Worm (Caenorhabditis elegans): ENCODE measurements around the gene fbxa-43.

Gene fbxa-43

ce11 chrIII:2291139-2291538 is 32.4 kb upstream of the fbxa-43 start, which contains the start of gene fbxa-219:
Gene fbxa-219 (plus strand): TSS chrIII:2291415.
- TF ChIP-seq fos-1 (tag; optimal IDR thresholded peaks at IDR 0.05) (peak; percentile 13), gmeb-1 (tag; optimal IDR thresholded peaks at IDR 0.05) (no peak), crh-2 (tag; optimal IDR thresholded peaks at IDR 0.05) (peak; percentile 7)

ce11 chrIII:2288261-2288660 is 29.5 kb upstream of the fbxa-43 start:
- TF ChIP-seq egl-27 (tag; optimal IDR thresholded peaks at IDR 0.05) (no peak), skn-1 (tag; optimal IDR thresholded peaks at IDR 0.05) (no peak), sma-9 (GFP tag; optimal IDR thresholded peaks at IDR 0.05) (no peak), sma-9 (tag; optimal IDR thresholded peaks at IDR 0.05) (no peak), C34F6.9 (tag; optimal IDR thresholded peaks at IDR 0.05) (no peak), nhr-25 (tag; optimal IDR thresholded peaks at IDR 0.05) (no peak), lin-39 (tag; optimal IDR thresholded peaks at IDR 0.05) (no peak), nhr-129 (tag; optimal IDR thresholded peaks at IDR 0.05) (no peak), crh-2 (tag; optimal IDR thresholded peaks at IDR 0.05) (no peak), mdl-1 (tag; optimal IDR thresholded peaks at IDR 0.05) (no peak), mab-5 (tag; optimal IDR thresholded peaks at IDR 0.05) (no peak)

ce11 chrIII:2283341-2283847 is 24.6 kb upstream of the fbxa-43 start:
- TF ChIP-seq skn-1 (tag; optimal IDR thresholded peaks at IDR 0.05) (no peak), elt-1 (tag; optimal IDR thresholded peaks at IDR 0.05) (no peak), mab-5 (tag; optimal IDR thresholded peaks at IDR 0.05) (no peak), nhr-25 (tag; optimal IDR thresholded peaks at IDR 0.05) (no peak)

ce11 chrIII:2281975-2282957 is 23.5 kb upstream of the fbxa-43 start, which contains the start of gene Y54F10BM.3:
Gene Y54F10BM.3 (plus strand): TSS chrIII:2282025.
- TF ChIP-seq egl-27 (tag; optimal IDR thresholded peaks at IDR 0.05) (no peak), lsy-2 (tag; optimal IDR thresholded peaks at IDR 0.05) (no peak), R02D3.7 (tag; optimal IDR thresholded peaks at IDR 0.05) (no peak), nhr-237 (tag; optimal IDR thresholded peaks at IDR 0.05) (no peak), elt-3 (tag; optimal IDR thresholded peaks at IDR 0.05) (no peak), nhr-12 (tag; optimal IDR thresholded peaks at IDR 0.05) (no peak), unc-55 (GFP tag; optimal IDR thresholded peaks at IDR 0.05) (no peak), Y55F3AM.14 (GFP tag; optimal IDR thresholded peaks at IDR 0.05) (no peak), ama-1 (optimal IDR thresholded peaks at IDR 0.05) (no peak), nhr-21 (tag; optimal IDR thresholded peaks at IDR 0.05) (no peak), snpc-4 (tag; optimal IDR thresholded peaks at IDR 0.05) (no peak), nhr-11 (tag; optimal IDR thresholded peaks at IDR 0.05) (no peak), mab-5 (tag; optimal IDR thresholded peaks at IDR 0.05) (no peak), zag-1 (tag; optimal IDR thresholded peaks at IDR 0.05) (no peak), ztf-11 (tag; optimal IDR thresholded peaks at IDR 0.05) (no peak), ceh-82 (tag; optimal IDR thresholded peaks at IDR 0.05) (no peak), nhr-77 (tag; optimal IDR thresholded peaks at IDR 0.05) (no peak), aly-2 (tag; optimal IDR thresholded peaks at IDR 0.05) (no peak), elt-1 (tag; optimal IDR thresholded peaks at IDR 0.05) (no peak)

- TF ChIP-seq nhr-25 (tag; optimal IDR thresholded peaks at IDR 0.05): peak; percentile 60
- TF ChIP-seq sma-3 (GFP tag; optimal IDR thresholded peaks at IDR 0.05): peak; percentile 59
- no peak for TF ChIP-seq elt-1 (tag; optimal IDR thresholded peaks at IDR 0.05)
These were observed 21.8 kb upstream of the fbxa-43 start, which contains the start of gene Y54F10BM.22 for ce11 chrIII:2280569-2280968. Gene Y54F10BM.22 (plus strand): TSS chrIII:2280899.

ce11 chrIII:2279457-2279856 is 20.7 kb upstream of the fbxa-43 start, which contains the start of gene Y54F10BM.23:
Gene Y54F10BM.23 (minus strand): TSS chrIII:2279557.
- no peak for TF ChIP-seq F13H6.1 (tag; optimal IDR thresholded peaks at IDR 0.05)
- no peak for TF ChIP-seq egl-27 (tag; optimal IDR thresholded peaks at IDR 0.05)
- TF ChIP-seq R02D3.7 (tag; optimal IDR thresholded peaks at IDR 0.05): no peak
- no peak for TF ChIP-seq mab-5 (tag; optimal IDR thresholded peaks at IDR 0.05)
- no peak for TF ChIP-seq zag-1 (tag; optimal IDR thresholded peaks at IDR 0.05)
- no peak for TF ChIP-seq crh-2 (tag; optimal IDR thresholded peaks at IDR 0.05)
- TF ChIP-seq unc-62 (GFP tag; optimal IDR thresholded peaks at IDR 0.05): no peak
- TF ChIP-seq sem-4 (tag; optimal IDR thresholded peaks at IDR 0.05): no peak
- no peak for TF ChIP-seq mdl-1 (tag; optimal IDR thresholded peaks at IDR 0.05)
- no peak for TF ChIP-seq mbf-1 (tag; optimal IDR thresholded peaks at IDR 0.05)
